Fruit fly (Drosophila melanogaster): ENCODE data around the gene Cyp4c3.

The Cyp4c3 gene

dm6 chr3R:30903994-30904393 lies 10.2 kb downstream of the Cyp4c3 start:
- no peak for TF ChIP-seq NK7.1 (GFP tag; optimal IDR thresholded peaks at IDR 0.05)
- TF ChIP-seq Max (GFP tag; optimal IDR thresholded peaks at IDR 0.05): no peak
- TF ChIP-seq CG11695 (GFP tag; IDR thresholded peaks at IDR 0.05): no peak
- TF ChIP-seq Myb (GFP tag; optimal IDR thresholded peaks at IDR 0.05): no peak
- no peak for TF ChIP-seq Usf (GFP tag; optimal IDR thresholded peaks at IDR 0.05)
- TF ChIP-seq Rfx (GFP tag; IDR thresholded peaks at IDR 0.05): no peak
- no peak for TF ChIP-seq sqz (GFP tag; optimal IDR thresholded peaks at IDR 0.05)
- TF ChIP-seq CG18619 (GFP tag; optimal IDR thresholded peaks at IDR 0.05): no peak
- no peak for TF ChIP-seq bcd (GFP tag; optimal IDR thresholded peaks at IDR 0.05)
- no peak for TF ChIP-seq Lpt (GFP tag; optimal IDR thresholded peaks at IDR 0.05)
- peak; percentile 98 for TF ChIP-seq Hey (tag; optimal IDR thresholded peaks at IDR 0.05)
- TF ChIP-seq nerfin-1 (tag; optimal IDR thresholded peaks at IDR 0.05): peak; percentile 69
- no peak for TF ChIP-seq CG4282 (GFP tag; optimal IDR thresholded peaks at IDR 0.05)
- no peak for TF ChIP-seq HmgD (GFP tag; optimal IDR thresholded peaks at IDR 0.05)

- TF ChIP-seq ewg (GFP tag; optimal IDR thresholded peaks at IDR 0.05) (peak; percentile 52), crol (GFP tag; IDR thresholded peaks at IDR 0.05) (peak; percentile 70), Hand (GFP tag; optimal IDR thresholded peaks at IDR 0.05) (no peak), CG10321 (GFP tag; IDR thresholded peaks at IDR 0.05) (0 out of 2 replicates have a peak, but pooled peaks have one; percentile 12), phol (tag; optimal IDR thresholded peaks at IDR 0.05) (no peak), Nf-YC (tag; optimal IDR thresholded peaks at IDR 0.05) (peak; percentile 97), ind (GFP tag; optimal IDR thresholded peaks at IDR 0.05) (no peak), HLH4C (GFP tag; IDR thresholded peaks at IDR 0.05; ENCODE audit: partially characterized antibody) (no peak), CG7372 (GFP tag; IDR thresholded peaks at IDR 0.05) (0 out of 2 replicates have a peak, but pooled peaks have one; percentile 38), insv (GFP tag; optimal IDR thresholded peaks at IDR 0.05) (no peak), twi (tag; optimal IDR thresholded peaks at IDR 0.05) (peak; percentile 41), CG2199 (GFP tag; IDR thresholded peaks at IDR 0.05) (peak; percentile 51; the same call in 1 of the 3 replicates), dati (GFP tag; IDR thresholded peaks at IDR 0.05) (0 out of 2 replicates have a peak, but pooled peaks have one; percentile 27), Deaf1 (tag; optimal IDR thresholded peaks at IDR 0.05) (peak; percentile 2), Nf-YB (GFP tag; optimal IDR thresholded peaks at IDR 0.05) (peak; percentile 97), CG12155 (GFP tag; optimal IDR thresholded peaks at IDR 0.05) (peak; percentile 83), chinmo (GFP tag; IDR thresholded peaks at IDR 0.05; ENCODE audit: partially characterized antibody) (0 out of 4 replicates have a peak, but pooled peaks have one; percentile 46), ftz-f1 (GFP tag; optimal IDR thresholded peaks at IDR 0.05) (no peak), Med (GFP tag) (peak; percentile 57)
Measured at dm6 chr3R:30909032-30909431, 15.2 kb downstream of the Cyp4c3 start.

dm6 chr3R:30909840-30910239 lies 16.0 kb downstream of the Cyp4c3 start:
- TF ChIP-seq sens (GFP tag) (peak; percentile 72), Ets65A (GFP tag) (peak; percentile 18), trem (tag; optimal IDR thresholded peaks at IDR 0.05) (peak; percentile 9), CG9727 (GFP tag; optimal IDR thresholded peaks at IDR 0.05) (peak; percentile 4), Meics (GFP tag; optimal IDR thresholded peaks at IDR 0.05) (peak; percentile 3), Med (GFP tag) (peak; percentile 62), pfk (GFP tag; optimal IDR thresholded peaks at IDR 0.05) (no peak), Xrp1 (GFP tag; IDR thresholded peaks at IDR 0.05) (peak; percentile 36; the same call in 1 of the 2 replicates), zen2 (GFP tag; IDR thresholded peaks at IDR 0.05; ENCODE audit: partially characterized antibody) (no peak), Pdp1 (GFP tag; optimal IDR thresholded peaks at IDR 0.05) (no peak), zen (tag; optimal IDR thresholded peaks at IDR 0.05) (peak; percentile 32), CTCF (GFP tag; optimal IDR thresholded peaks at IDR 0.05) (no peak), Blimp-1 (GFP tag; optimal IDR thresholded peaks at IDR 0.05) (no peak), phol (tag; optimal IDR thresholded peaks at IDR 0.05) (peak; percentile 20), row (GFP tag; IDR thresholded peaks at IDR 0.05) (peak; percentile 27; the same call in 1 of the 3 replicates), CG10979 (tag; optimal IDR thresholded peaks at IDR 0.05) (peak; percentile 29), emc (GFP tag; optimal IDR thresholded peaks at IDR 0.05) (no peak), CG1603 (tag; optimal IDR thresholded peaks at IDR 0.05) (peak; percentile 18), CG8765 (GFP tag; IDR thresholded peaks at IDR 0.05) (peak; percentile 27; the same call in 1 of the 2 replicates), lab (GFP tag; optimal IDR thresholded peaks at IDR 0.05) (no peak)
